Worm (Caenorhabditis elegans): ENCODE data around the gene spe-26.
A peak's percentile ranks its signal among the peaks of the same experiment; 100 is the strongest.

The spe-26 gene

ce11 chrIV:10366018-10366417 is 25.7 kb downstream of the spe-26 start, which contains the start of gene sir-2.1 (continued):
- TF ChIP-seq repo-1 (tag; optimal IDR thresholded peaks at IDR 0.05) (peak; percentile 88), ceh-100 (GFP tag; IDR thresholded peaks at IDR 0.05) (0 out of 2 replicates have a peak, but pooled peaks have one; percentile 26), B0336.3 (GFP tag; IDR thresholded peaks at IDR 0.05) (no peak), sptf-2 (GFP tag; optimal IDR thresholded peaks at IDR 0.05) (no peak), attf-6 (GFP tag; IDR thresholded peaks at IDR 0.05) (peak; percentile 51), lin-40 (tag; optimal IDR thresholded peaks at IDR 0.05) (peak; percentile 18), aptf-2 (GFP tag; conservative IDR thresholded peaks at IDR 0.05) (no peak), snpc-3.4 (tag; optimal IDR thresholded peaks at IDR 0.05) (peak; percentile 35), lin-35 (GFP tag; optimal IDR thresholded peaks at IDR 0.05) (no peak), Y79H2A.3 (GFP tag; conservative IDR thresholded peaks at IDR 0.05) (no peak), F55B11.4 (tag; optimal IDR thresholded peaks at IDR 0.05; ENCODE audit: borderline replicate concordance, insufficient read depth) (no peak), B0035.1 (tag; optimal IDR thresholded peaks at IDR 0.05) (no peak), let-526 (GFP tag; IDR thresholded peaks at IDR 0.05) (no peak), F33H1.4 (GFP tag; IDR thresholded peaks at IDR 0.05) (peak; percentile 66), ceh-27 (GFP tag; optimal IDR thresholded peaks at IDR 0.05) (no peak), hsf-1 (GFP tag; IDR thresholded peaks at IDR 0.05) (0 out of 2 replicates have a peak, but pooled peaks have one; percentile 40), lin-26 (GFP tag; IDR thresholded peaks at IDR 0.05) (no peak), ztf-26 (tag; optimal IDR thresholded peaks at IDR 0.05) (no peak), ztf-22 (GFP tag; optimal IDR thresholded peaks at IDR 0.05) (no peak), nhr-120 (GFP tag; IDR thresholded peaks at IDR 0.05) (no peak), ztf-28 (GFP tag; IDR thresholded peaks at IDR 0.05) (no peak), madf-10 (tag; optimal IDR thresholded peaks at IDR 0.05) (no peak), hlh-26 (GFP tag; conservative IDR thresholded peaks at IDR 0.05) (no peak), mcd-1 (GFP tag; IDR thresholded peaks at IDR 0.05) (peak; percentile 44; the same call in 1 of the 2 replicates), him-1 (tag; optimal IDR thresholded peaks at IDR 0.05) (no peak), xnd-1 (tag; optimal IDR thresholded peaks at IDR 0.05) (peak; percentile 11), ama-1 (optimal IDR thresholded peaks at IDR 0.05) (no peak), ama-1 (GFP tag; optimal IDR thresholded peaks at IDR 0.05) (no peak), B0019.2 (GFP tag; conservative IDR thresholded peaks at IDR 0.05) (no peak), sdz-38 (tag; optimal IDR thresholded peaks at IDR 0.05) (no peak), gei-17 (GFP tag; optimal IDR thresholded peaks at IDR 0.05) (peak; percentile 19), egl-44 (GFP tag; IDR thresholded peaks at IDR 0.05) (no peak), bed-2 (GFP tag; IDR thresholded peaks at IDR 0.05) (no peak), aptf-3 (GFP tag; IDR thresholded peaks at IDR 0.05) (no peak), nhr-90 (tag; optimal IDR thresholded peaks at IDR 0.05) (no peak), ztf-18 (tag; optimal IDR thresholded peaks at IDR 0.05) (peak; percentile 91), ceh-58 (GFP tag; IDR thresholded peaks at IDR 0.05) (no peak), F52B5.7 (tag; optimal IDR thresholded peaks at IDR 0.05) (peak; percentile 6), madf-3 (GFP tag; IDR thresholded peaks at IDR 0.05) (no peak), madf-8 (GFP tag; conservative IDR thresholded peaks at IDR 0.05) (no peak), ets-4 (GFP tag; optimal IDR thresholded peaks at IDR 0.05) (no peak), lag-1 (GFP tag; IDR thresholded peaks at IDR 0.05) (no peak), lsl-1 (GFP tag; optimal IDR thresholded peaks at IDR 0.05) (peak; percentile 26), F49E8.2 (tag; optimal IDR thresholded peaks at IDR 0.05; ENCODE audit: insufficient read depth) (no peak), mxl-1 (tag; optimal IDR thresholded peaks at IDR 0.05) (no peak), Y56A3A.18 (GFP tag; IDR thresholded peaks at IDR 0.05) (no peak), madf-6 (GFP tag; IDR thresholded peaks at IDR 0.05) (peak; percentile 46; the same call in 1 of the 2 replicates), F10E7.11 (tag; optimal IDR thresholded peaks at IDR 0.05) (no peak), zim-3 (tag; optimal IDR thresholded peaks at IDR 0.05) (no peak), lsy-27 (tag; optimal IDR thresholded peaks at IDR 0.05; ENCODE audit: borderline replicate concordance, insufficient read depth) (no peak)
